Worm (Caenorhabditis elegans): ENCODE data around the gene nhr-254.

- TF ChIP-seq nhr-232 (tag; optimal IDR thresholded peaks at IDR 0.05) = no peak
- no peak for TF ChIP-seq odd-2 (tag; optimal IDR thresholded peaks at IDR 0.05)
- no peak for TF ChIP-seq hlh-30 (tag; optimal IDR thresholded peaks at IDR 0.05; ENCODE audit: insufficient read depth)
- no peak for TF ChIP-seq rnt-1 (tag; optimal IDR thresholded peaks at IDR 0.05)
- TF ChIP-seq nhr-11 (tag; optimal IDR thresholded peaks at IDR 0.05) = no peak
- no peak for TF ChIP-seq pax-1 (tag; optimal IDR thresholded peaks at IDR 0.05)
- no peak for TF ChIP-seq ceh-2 (tag; optimal IDR thresholded peaks at IDR 0.05)
- no peak for TF ChIP-seq dve-1 (tag; optimal IDR thresholded peaks at IDR 0.05)
These were observed 25.4 kb downstream of the nhr-254 start, which contains the start of gene irg-8 for ce11 chrV:417656-418353.
